Worm (Caenorhabditis elegans) whole organism, L4 larva: Measurements from ENCODE around the gene Y57A10A.5.

Source experiments
- Y105C5A.15 ChIP-seq: fragments of 200-800 bp; sonication (Bioruptor generic); IDR thresholded peaks from 2 replicates; pipeline ENCODE4 v1.3.6; 2022; ENCODE audit warnings: missing genetic modification characterization, missing compliant biosample characterization
- Y75B8A.6 ChIP-seq: fragments of 200-800 bp; sonication (Bioruptor generic); IDR thresholded peaks from 2 replicates; pipeline ENCODE4 v1.3.6; 2022; ENCODE audit warnings: missing genetic modification reagents, missing genetic modification characterization, missing compliant biosample characterization
- daf-12 ChIP-seq: fragments of 150-350 bp; optimal IDR thresholded peaks from 2 replicates; lab custom pipeline; 2014; ENCODE audit warnings: missing biosample characterization, missing genetic modification reagents, missing genetic modification characterization
- daf-16 ChIP-seq, 3 experiments: sonication (generic microtip); optimal IDR thresholded peaks; 2 replicates each; lab custom pipeline; 2016 to 2017; ENCODE audit warnings: missing genetic modification characterization in 3 of 3, missing genetic modification reagents in 3 of 3, mild to moderate bottlenecking in 2 of 3, missing compliant biosample characterization in 2 of 3, missing biosample characterization in 1 of 3, moderate library complexity in 1 of 3
- dmd-6 ChIP-seq: fragments of 200-800 bp; sonication (Bioruptor generic); IDR thresholded peaks from 2 replicates; pipeline ENCODE4 v1.3.6; 2022; ENCODE audit warnings: missing genetic modification reagents, missing genetic modification characterization, missing compliant biosample characterization
- egl-27 ChIP-seq: sonication (generic microtip); optimal IDR thresholded peaks from 3 replicates; lab custom pipeline; 2017; ENCODE audit warnings: missing biosample characterization, missing genetic modification reagents, missing genetic modification characterization
- hif-1 ChIP-seq, 2 experiments: sonication (generic microtip); optimal IDR thresholded peaks; 2 replicates each; lab custom pipeline; 2016 to 2017; ENCODE audit warnings: missing compliant biosample characterization in 2 of 2, missing genetic modification characterization in 2 of 2, missing genetic modification reagents in 2 of 2, missing genotype in 2 of 2, mild to moderate bottlenecking in 1 of 2
- hlh-30 ChIP-seq: sonication (generic microtip); optimal IDR thresholded peaks from 2 replicates; lab custom pipeline; 2017; ENCODE audit warnings: antibody characterized with exemption, mild to moderate bottlenecking, missing genetic modification characterization, missing compliant biosample characterization; ENCODE audit not compliant: insufficient read depth
- lin-13 ChIP-seq: fragments of 150-350 bp; optimal IDR thresholded peaks from 2 replicates; lab custom pipeline; 2014; ENCODE audit warnings: missing biosample characterization, missing genetic modification reagents, missing genetic modification characterization
- lir-3 ChIP-seq: sonication (generic microtip); optimal IDR thresholded peaks from 2 replicates; lab custom pipeline; 2016; ENCODE audit warnings: mild to moderate bottlenecking, missing genetic modification characterization, missing compliant biosample characterization
- nhr-6 ChIP-seq: fragments of 150-350 bp; optimal IDR thresholded peaks from 2 replicates; lab custom pipeline; 2014; ENCODE audit warnings: missing biosample characterization, missing genetic modification characterization
- nhr-77 ChIP-seq: fragments of 150-350 bp; optimal IDR thresholded peaks from 2 replicates; lab custom pipeline; 2014; ENCODE audit warnings: missing biosample characterization, missing genetic modification characterization

ce11 chrII:12169487-12170128 lies 15.3 kb downstream of the Y57A10A.5 start:
- TF ChIP-seq lir-3 (tag; lab: Kevin White, UChicago) (no peak), egl-27 (tag; lab: Kevin White, UChicago) (no peak), Y75B8A.6 (GFP tag; lab: Robert Waterston, UW) (no peak), daf-12 (no peak), dmd-6 (GFP tag; lab: Robert Waterston, UW) (no peak), nhr-77 (no peak), lin-13 (no peak), daf-16 (GFP tag; optimal IDR thresholded peaks at IDR 0.05; lab: Kevin White, UChicago) (no peak), daf-16 (tag; optimal IDR thresholded peaks at IDR 0.05; lab: Kevin White, UChicago) (no peak), Y105C5A.15 (GFP tag; lab: Robert Waterston, UW) (no peak), hlh-30 (tag; lab: Kevin White, UChicago) (no peak), hif-1 (tag; optimal IDR thresholded peaks at IDR 0.05; lab: Kevin White, UChicago) (no peak), nhr-6 (tag; lab: Kevin White, UChicago) (no peak)
